Worm (Caenorhabditis elegans) whole organism, midembryonic: ENCODE measurements around the gene C33F10.4.

Experiments
- T22C8.4 ChIP-seq: fragments of 200-800 bp; sonication (Bioruptor generic); IDR thresholded peaks from 2 replicates; pipeline ENCODE4 v1.3.6; 2022; ENCODE audit warnings: missing genetic modification characterization, missing compliant biosample characterization
- cog-1 ChIP-seq: sonication (generic microtip); optimal IDR thresholded peaks from 2 replicates; lab custom pipeline; 2016; ENCODE audit warnings: missing genetic modification characterization, missing compliant biosample characterization
- flt-1 ChIP-seq: fragments of 200-800 bp; sonication (Bioruptor generic); IDR thresholded peaks from 2 replicates; pipeline ENCODE4 v1.3.6; 2022; ENCODE audit warnings: missing genetic modification characterization, missing compliant biosample characterization
- klf-2 ChIP-seq: fragments of 200-800 bp; sonication (Bioruptor generic); conservative IDR thresholded peaks from 2 replicates; pipeline ENCODE4 v1.3.6; 2022; ENCODE audit warnings: missing genetic modification reagents, missing genetic modification characterization, missing compliant biosample characterization
- med-1 ChIP-seq: sonication (generic microtip); optimal IDR thresholded peaks from 2 replicates; lab custom pipeline; 2017; ENCODE audit warnings: missing genetic modification characterization, mild to moderate bottlenecking, missing compliant biosample characterization, antibody characterized with exemption, missing genetic modification reagents; ENCODE audit not compliant: insufficient read depth
- ref-1 ChIP-seq: fragments of 200-800 bp; sonication (Bioruptor generic); conservative IDR thresholded peaks from 2 replicates; pipeline ENCODE4 v1.3.6; 2022; ENCODE audit warnings: missing genetic modification reagents, missing genetic modification characterization, missing compliant biosample characterization
- tab-1 ChIP-seq: fragments of 200-800 bp; sonication (Bioruptor generic); IDR thresholded peaks from 2 replicates; pipeline ENCODE4 v1.3.6; 2022; ENCODE audit warnings: missing genetic modification characterization, missing compliant biosample characterization
- ztf-23 ChIP-seq: fragments of 200-800 bp; sonication (Bioruptor generic); IDR thresholded peaks from 2 replicates; pipeline ENCODE4 v1.3.6; 2022; ENCODE audit warnings: missing genetic modification reagents, missing genetic modification characterization, missing compliant biosample characterization
- ztf-29 ChIP-seq: fragments of 200-800 bp; sonication (Bioruptor generic); IDR thresholded peaks from 2 replicates; pipeline ENCODE4 v1.3.6; 2022; ENCODE audit warnings: missing genetic modification reagents, missing genetic modification characterization, missing compliant biosample characterization

The C33F10.4 gene

DNA sequence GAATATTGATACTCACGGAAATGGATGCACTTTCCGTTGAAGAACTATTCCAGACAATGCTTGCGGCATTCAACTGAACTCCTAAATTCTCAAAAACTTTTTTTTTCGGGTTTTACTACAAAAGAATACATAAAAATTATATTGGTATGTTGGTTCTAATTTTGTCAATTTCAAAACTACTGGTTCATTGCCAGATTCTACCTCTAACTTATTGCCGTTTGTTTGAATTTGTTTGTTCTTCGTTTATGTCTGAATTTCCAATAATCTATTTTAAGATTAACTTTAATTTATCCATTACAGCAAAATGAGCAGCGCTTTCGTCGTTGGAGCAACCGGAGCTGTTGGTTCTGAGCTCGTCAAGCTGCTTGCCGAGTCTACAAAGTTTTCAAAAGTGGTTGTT is 1.5 kb downstream of the C33F10.4 start, which contains the start of gene C33F10.14:
TSS of gene C33F10.14 (plus strand) at position 301 of the 400 bp plus-strand sequence.
- no peak for TF ChIP-seq klf-2 (GFP tag; lab: Robert Waterston, UW)
- no peak for TF ChIP-seq cog-1 (tag; lab: Kevin White, UChicago)
- TF ChIP-seq med-1 (GFP tag; lab: Kevin White, UChicago) = no peak
- no peak for TF ChIP-seq ref-1
- TF ChIP-seq tab-1 (GFP tag; lab: Robert Waterston, UW) = no peak
- TF ChIP-seq ztf-29 = no peak
- TF ChIP-seq T22C8.4 (GFP tag; lab: Robert Waterston, UW) = no peak
- no peak for TF ChIP-seq flt-1 (GFP tag; lab: Robert Waterston, UW)
- TF ChIP-seq ztf-23 (GFP tag; lab: Robert Waterston, UW) = no peak

DNA sequence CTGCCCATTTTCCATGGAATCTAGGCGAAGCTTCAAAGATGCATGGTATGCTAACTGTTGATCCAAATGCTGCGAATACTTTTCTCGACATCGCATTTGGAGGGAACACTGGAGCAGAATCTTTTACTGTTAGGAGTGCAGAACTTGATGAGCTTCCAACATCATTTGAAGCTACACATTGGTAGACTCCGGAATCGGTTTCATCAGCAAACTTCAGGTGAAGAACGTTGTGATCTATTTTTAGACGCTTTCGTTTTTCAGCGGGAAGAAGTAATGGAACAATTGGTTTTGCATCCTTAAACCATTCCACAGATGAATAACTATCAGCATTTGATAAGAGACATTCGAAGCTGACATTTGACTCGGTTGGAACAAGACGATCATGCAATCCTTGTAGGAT is 5.0 kb downstream of the C33F10.4 start:
- TF ChIP-seq med-1 (GFP tag; lab: Kevin White, UChicago) = no peak
- no peak for TF ChIP-seq klf-2 (GFP tag; lab: Robert Waterston, UW)
- TF ChIP-seq ztf-23 (GFP tag; lab: Robert Waterston, UW) = no peak
- TF ChIP-seq T22C8.4 (GFP tag; lab: Robert Waterston, UW) = no peak
- no peak for TF ChIP-seq ztf-29
- TF ChIP-seq flt-1 (GFP tag; lab: Robert Waterston, UW) = no peak
- TF ChIP-seq ref-1 = no peak
- no peak for TF ChIP-seq tab-1 (GFP tag; lab: Robert Waterston, UW)
- TF ChIP-seq cog-1 (tag; lab: Kevin White, UChicago) = no peak

DNA sequence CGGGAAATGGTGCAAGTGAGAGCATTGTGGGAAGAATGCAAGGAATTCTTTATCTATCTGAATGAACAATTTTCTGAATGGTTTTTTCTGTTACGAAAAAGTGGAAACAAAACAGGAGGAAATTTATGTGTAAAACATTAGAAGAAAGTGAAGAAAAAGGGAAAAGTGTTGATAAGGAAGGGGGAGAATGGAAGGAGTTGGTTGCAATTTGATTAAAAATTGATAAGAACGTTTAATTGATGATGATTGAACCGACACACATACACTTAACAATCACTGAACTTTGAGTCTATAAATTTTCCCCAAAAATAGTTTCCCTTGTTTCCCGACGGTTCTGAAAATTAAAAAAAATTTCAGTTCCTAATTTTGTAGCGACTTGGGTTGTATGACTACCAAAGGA is 7.4 kb downstream of the C33F10.4 start:
- TF ChIP-seq cog-1 (tag; lab: Kevin White, UChicago) = no peak
- no peak for TF ChIP-seq klf-2 (GFP tag; lab: Robert Waterston, UW)
- no peak for TF ChIP-seq ztf-29
- TF ChIP-seq flt-1 (GFP tag; lab: Robert Waterston, UW) = no peak
- TF ChIP-seq ztf-23 (GFP tag; lab: Robert Waterston, UW) = no peak
- no peak for TF ChIP-seq tab-1 (GFP tag; lab: Robert Waterston, UW)
- no peak for TF ChIP-seq med-1 (GFP tag; lab: Kevin White, UChicago)
- TF ChIP-seq T22C8.4 (GFP tag; lab: Robert Waterston, UW) = no peak
- no peak for TF ChIP-seq ref-1

DNA sequence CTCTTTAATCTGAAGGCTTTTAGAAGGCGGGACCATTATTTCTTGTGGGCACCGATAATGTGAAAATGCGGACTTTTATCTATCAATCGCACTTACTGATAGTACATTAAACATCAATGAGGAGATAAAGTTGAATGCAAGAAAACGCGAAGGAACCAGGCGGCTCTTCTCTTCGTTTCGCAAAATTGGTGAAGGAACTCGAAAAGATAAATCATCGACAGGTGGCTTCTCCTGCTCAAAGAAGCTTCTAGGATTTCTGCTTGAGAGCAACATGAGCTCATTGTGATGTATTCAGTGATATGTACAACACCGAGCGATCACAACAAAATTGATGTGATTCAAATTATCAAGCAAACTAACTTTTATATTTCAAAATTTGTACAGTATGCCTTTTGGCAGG is 10.2 kb downstream of the C33F10.4 start:
- TF ChIP-seq ztf-29 (no peak), ref-1 (no peak), cog-1 (tag; lab: Kevin White, UChicago) (no peak), tab-1 (GFP tag; lab: Robert Waterston, UW) (no peak), T22C8.4 (GFP tag; lab: Robert Waterston, UW) (no peak), flt-1 (GFP tag; lab: Robert Waterston, UW) (no peak), klf-2 (GFP tag; lab: Robert Waterston, UW) (no peak), med-1 (GFP tag; lab: Kevin White, UChicago) (no peak), ztf-23 (GFP tag; lab: Robert Waterston, UW) (no peak)

DNA sequence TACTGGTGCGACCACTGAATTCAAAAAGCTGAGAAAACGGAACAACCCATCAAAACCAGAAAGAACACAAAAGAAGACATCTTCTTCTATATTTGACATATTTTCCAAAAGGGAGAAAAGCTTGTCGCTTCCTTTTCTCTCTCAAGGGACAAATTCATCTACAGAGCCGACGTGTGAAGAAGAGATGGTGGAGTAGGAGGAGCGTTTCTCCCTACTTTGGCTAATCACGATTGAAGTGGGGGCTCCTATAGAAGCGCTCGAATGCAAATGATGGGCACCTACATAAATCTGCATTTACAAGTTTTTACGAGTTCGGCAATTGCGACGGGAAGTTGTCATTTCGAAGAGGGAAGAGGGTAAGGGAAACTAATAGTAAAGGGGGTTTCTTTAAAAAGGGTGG is 10.7 kb downstream of the C33F10.4 start:
- TF ChIP-seq ref-1 (no peak), T22C8.4 (GFP tag; lab: Robert Waterston, UW) (no peak), tab-1 (GFP tag; lab: Robert Waterston, UW) (no peak), med-1 (GFP tag; lab: Kevin White, UChicago) (no peak), flt-1 (GFP tag; lab: Robert Waterston, UW) (no peak), klf-2 (GFP tag; lab: Robert Waterston, UW) (no peak), ztf-29 (no peak), cog-1 (tag; lab: Kevin White, UChicago) (no peak)

DNA sequence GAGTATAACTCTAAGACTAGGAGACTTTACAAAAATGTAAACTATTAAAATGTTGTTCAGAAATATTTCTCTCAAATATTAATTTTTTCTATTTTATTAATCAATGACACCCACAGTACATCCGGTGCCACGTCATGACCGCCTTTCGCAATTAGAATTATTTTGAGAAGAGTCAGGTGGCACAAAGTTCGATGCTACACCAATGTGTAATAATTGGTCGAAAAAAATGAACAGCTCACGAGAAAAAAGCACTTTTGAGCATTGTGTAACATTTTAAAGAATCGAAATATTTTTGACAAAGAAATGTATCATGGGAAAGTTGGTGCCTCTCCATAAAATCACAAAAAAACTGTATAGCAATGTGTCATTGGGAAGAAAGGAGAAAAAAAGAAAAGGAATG is 11.2 kb downstream of the C33F10.4 start:
- TF ChIP-seq flt-1 (GFP tag; lab: Robert Waterston, UW) (no peak), T22C8.4 (GFP tag; lab: Robert Waterston, UW) (no peak), cog-1 (tag; lab: Kevin White, UChicago) (no peak), ref-1 (no peak), klf-2 (GFP tag; lab: Robert Waterston, UW) (no peak), med-1 (GFP tag; lab: Kevin White, UChicago) (no peak), ztf-23 (GFP tag; lab: Robert Waterston, UW) (no peak), ztf-29 (no peak), tab-1 (GFP tag; lab: Robert Waterston, UW) (no peak)

DNA sequence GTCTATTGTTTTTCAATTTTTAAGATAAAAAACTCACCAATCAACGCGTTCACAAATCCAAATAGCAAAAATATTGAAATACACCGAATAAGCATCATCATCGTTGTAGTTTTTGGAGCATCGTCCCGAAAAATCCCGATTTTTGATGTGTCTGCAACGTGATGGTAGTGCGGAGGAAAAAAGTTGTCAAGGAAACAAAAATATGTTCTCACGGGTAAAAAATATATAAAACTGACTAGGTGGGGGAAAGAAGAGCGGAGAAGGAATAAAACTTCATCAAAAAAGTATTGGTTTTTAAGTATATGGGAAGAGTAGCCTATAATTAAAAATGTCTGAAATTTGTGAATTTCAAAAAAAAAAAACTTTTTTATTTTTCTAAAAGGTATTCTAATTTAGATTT is 16.4 kb downstream of the C33F10.4 start, which contains the start of gene rig-6:
TSS of gene rig-6 (minus strand) at position 101 of the 400 bp plus-strand sequence.
- TF ChIP-seq ref-1 (no peak), ztf-29 (no peak), klf-2 (GFP tag; lab: Robert Waterston, UW) (no peak), ztf-23 (GFP tag; lab: Robert Waterston, UW) (no peak), flt-1 (GFP tag; lab: Robert Waterston, UW) (no peak), med-1 (GFP tag; lab: Kevin White, UChicago) (no peak), T22C8.4 (GFP tag; lab: Robert Waterston, UW) (no peak), cog-1 (tag; lab: Kevin White, UChicago) (no peak), tab-1 (GFP tag; lab: Robert Waterston, UW) (no peak)

DNA sequence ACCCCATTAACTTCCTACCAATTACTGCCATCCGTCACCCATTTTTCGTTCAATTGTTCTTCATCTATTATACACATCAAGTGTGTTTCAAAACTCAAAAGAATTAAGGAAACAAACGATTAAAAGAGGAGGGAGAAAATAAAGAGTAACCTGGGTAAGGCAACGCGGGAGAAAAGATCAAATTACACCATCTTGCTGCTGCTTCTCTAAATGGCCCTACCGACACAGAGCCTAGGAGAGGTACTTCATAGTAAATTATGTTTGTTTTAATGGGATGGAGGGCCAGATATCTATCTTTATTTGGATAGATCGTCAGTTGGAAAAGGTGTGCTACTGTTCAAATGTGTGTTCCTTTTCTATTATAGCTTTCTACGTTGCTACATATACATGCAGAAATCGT is 19.8 kb downstream of the C33F10.4 start:
- no peak for TF ChIP-seq cog-1 (tag; lab: Kevin White, UChicago)
- no peak for TF ChIP-seq T22C8.4 (GFP tag; lab: Robert Waterston, UW)

DNA sequence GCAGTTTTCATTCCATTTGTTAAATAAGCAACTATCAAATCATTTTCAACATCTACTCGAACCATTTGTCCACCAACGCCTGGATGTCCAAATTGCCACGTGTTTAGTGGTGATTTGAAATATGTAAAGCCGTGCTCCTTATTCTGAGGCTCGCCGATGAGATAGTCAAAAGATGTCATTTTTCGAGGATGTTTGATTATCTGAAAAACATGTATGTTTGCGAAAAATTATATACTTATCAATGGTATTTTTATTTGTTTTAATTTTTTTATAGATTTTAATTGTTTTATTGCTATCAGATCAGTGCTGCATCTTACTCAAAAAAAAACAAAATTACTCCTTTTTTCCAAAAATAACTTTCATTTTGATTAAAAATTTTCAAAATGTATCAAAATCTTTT is 23.2 kb downstream of the C33F10.4 start:
- no peak for TF ChIP-seq klf-2 (GFP tag; lab: Robert Waterston, UW)
- TF ChIP-seq ztf-23 (GFP tag; lab: Robert Waterston, UW) = no peak
- TF ChIP-seq cog-1 (tag; lab: Kevin White, UChicago) = no peak
- no peak for TF ChIP-seq ref-1
- no peak for TF ChIP-seq tab-1 (GFP tag; lab: Robert Waterston, UW)

DNA sequence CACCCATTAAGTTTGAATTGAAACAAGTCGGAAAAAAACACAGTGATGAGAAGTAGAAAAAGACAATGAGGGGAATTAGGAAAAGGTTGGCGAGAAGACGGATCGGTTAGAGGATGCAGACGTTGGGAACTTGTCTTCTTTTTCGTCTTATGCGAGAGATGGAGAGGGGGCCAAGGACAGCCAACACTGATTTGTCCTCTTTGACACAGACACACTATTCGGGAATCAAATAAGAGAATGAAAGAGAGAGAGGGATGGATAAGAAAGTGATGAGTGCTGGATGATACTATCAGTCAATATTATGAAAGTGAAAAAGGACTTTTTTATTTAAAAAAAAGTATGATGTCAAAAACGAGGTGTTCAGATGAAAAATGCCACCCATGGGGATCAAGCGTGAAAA is 26.2 kb downstream of the C33F10.4 start, which contains the start of gene lact-5:
TSS of gene lact-5 (minus strand) at position 1 of the 400 bp plus-strand sequence.
- TF ChIP-seq ztf-29 = no peak
- TF ChIP-seq T22C8.4 (GFP tag; lab: Robert Waterston, UW) = no peak
- TF ChIP-seq flt-1 (GFP tag; lab: Robert Waterston, UW) = no peak
- no peak for TF ChIP-seq ztf-23 (GFP tag; lab: Robert Waterston, UW)
- TF ChIP-seq med-1 (GFP tag; lab: Kevin White, UChicago) = no peak
- no peak for TF ChIP-seq ref-1
- no peak for TF ChIP-seq cog-1 (tag; lab: Kevin White, UChicago)
- TF ChIP-seq tab-1 (GFP tag; lab: Robert Waterston, UW) = no peak
- TF ChIP-seq klf-2 (GFP tag; lab: Robert Waterston, UW) = no peak
